Worm (Caenorhabditis elegans) whole organism, midembryonic: ENCODE data around the gene B0454.8.

Source experiments
- T22C8.4 ChIP-seq: fragments of 200-800 bp; sonication (Bioruptor generic); IDR thresholded peaks from 2 replicates; pipeline ENCODE4 v1.3.6; 2022; ENCODE audit warnings: missing genetic modification characterization, missing compliant biosample characterization
- med-1 ChIP-seq: sonication (generic microtip); optimal IDR thresholded peaks from 2 replicates; lab custom pipeline; 2017; ENCODE audit warnings: missing genetic modification characterization, mild to moderate bottlenecking, missing compliant biosample characterization, antibody characterized with exemption, missing genetic modification reagents; ENCODE audit not compliant: insufficient read depth
- tab-1 ChIP-seq: fragments of 200-800 bp; sonication (Bioruptor generic); IDR thresholded peaks from 2 replicates; pipeline ENCODE4 v1.3.6; 2022; ENCODE audit warnings: missing genetic modification characterization, missing compliant biosample characterization
- ztf-23 ChIP-seq: fragments of 200-800 bp; sonication (Bioruptor generic); IDR thresholded peaks from 2 replicates; pipeline ENCODE4 v1.3.6; 2022; ENCODE audit warnings: missing genetic modification reagents, missing genetic modification characterization, missing compliant biosample characterization

DNA sequence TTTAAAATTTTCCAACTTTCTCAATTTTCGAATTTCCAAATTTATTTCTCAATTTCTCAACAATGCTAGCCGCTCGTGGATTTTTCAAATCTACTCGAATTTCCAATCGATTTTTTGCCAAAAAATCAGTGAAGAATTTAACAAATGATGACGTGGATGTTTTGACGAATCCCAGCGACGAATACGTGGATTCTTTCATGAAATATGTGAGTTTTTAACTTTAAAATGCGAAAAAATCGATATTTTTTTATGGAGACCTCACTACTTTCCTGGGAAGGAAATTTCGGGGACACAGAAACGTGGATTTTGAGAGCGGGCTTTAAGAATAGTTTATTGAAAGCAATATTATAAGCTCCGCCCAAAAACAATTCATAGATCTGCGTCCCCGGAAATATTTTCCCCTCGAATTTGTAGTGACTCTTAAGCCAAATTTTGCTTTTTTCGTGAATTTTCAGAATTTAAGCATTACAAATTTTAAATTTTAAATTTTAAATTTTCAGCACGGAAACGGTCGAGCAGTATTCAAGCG is 51.6 kb downstream of the B0454.8 start, which contains the start of gene K08A2.2:
- TF ChIP-seq ztf-23 (no peak), tab-1 (GFP tag; lab: Robert Waterston, UW) (no peak), T22C8.4 (GFP tag; lab: Robert Waterston, UW) (no peak), med-1 (no peak)
